Worm (Caenorhabditis elegans) whole organism, L4/young adult: ENCODE results near the gene ins-1.
A peak's percentile ranks its signal among the peaks of the same experiment; 100 is the strongest.

ENCODE experiments used
- W03F9.2 ChIP-seq: fragments of 150-350 bp; optimal IDR thresholded peaks from 2 replicates; lab custom pipeline; 2014; ENCODE audit warnings: missing biosample characterization, missing genetic modification characterization
- dao-5 ChIP-seq: sonication (generic microtip); optimal IDR thresholded peaks from 2 replicates; lab custom pipeline; 2016; ENCODE audit warnings: missing genotype, missing genetic modification characterization, moderate library complexity, missing compliant biosample characterization
- him-1 ChIP-seq: sonication (generic microtip); optimal IDR thresholded peaks from 2 replicates; lab custom pipeline; 2016; ENCODE audit warnings: missing genotype, missing genetic modification reagents, missing genetic modification characterization, missing compliant biosample characterization

The ins-1 gene

DNA sequence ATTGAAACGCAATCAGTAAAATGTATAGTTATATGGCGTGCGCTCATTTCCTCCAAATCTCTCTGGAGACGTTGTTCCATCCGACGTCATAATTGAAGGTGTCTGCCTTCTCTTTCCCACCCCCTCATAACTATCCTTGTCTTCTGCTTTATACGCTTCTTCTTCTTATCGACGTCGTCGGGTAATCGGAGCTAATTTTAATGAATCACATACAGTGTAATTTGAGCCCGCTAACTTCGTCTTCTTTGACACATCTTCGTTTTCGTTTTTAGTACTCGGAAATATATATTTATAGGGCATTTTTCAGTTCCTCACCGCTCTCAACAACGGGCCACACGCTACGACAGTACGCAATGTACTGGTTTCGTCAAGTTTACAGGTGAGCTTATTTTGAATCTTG, at the start of gene ins-1:
ins-1 (plus strand) TSS at position 301 of the 400 bp plus-strand sequence.
- TF ChIP-seq dao-5 = no peak
- TF ChIP-seq W03F9.2 = no peak
- TF ChIP-seq him-1 (tag; lab: Kevin White, UChicago) = no peak

DNA sequence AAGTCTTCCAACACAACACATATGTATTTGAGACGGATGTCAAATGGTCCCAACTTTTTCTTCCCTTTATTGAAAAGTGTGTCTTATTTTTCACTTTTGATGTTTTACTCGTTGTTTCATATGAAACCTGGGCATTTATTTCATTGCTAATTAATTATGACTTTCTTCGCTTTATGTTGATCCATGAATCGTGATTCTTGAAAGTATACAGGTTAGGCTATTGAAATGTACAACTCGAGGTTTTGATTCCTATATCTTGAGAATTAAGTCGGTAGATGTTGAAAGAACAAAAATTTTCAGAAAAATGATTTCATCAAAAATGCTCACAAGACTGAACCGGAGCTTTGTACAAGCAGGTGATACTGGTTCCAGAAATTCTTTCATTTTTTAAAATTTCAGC, 49.4 kb upstream of the ins-1 start, which contains the start of gene nfu-1:
nfu-1 (plus strand) TSS at position 301 of the 400 bp plus-strand sequence.
- no peak for TF ChIP-seq him-1 (tag; lab: Kevin White, UChicago)
- no peak for TF ChIP-seq dao-5
- TF ChIP-seq W03F9.2 = no peak

ce11 chrIV:10388263-10388662, 48.2 kb upstream of the ins-1 start, which contains the start of gene R10H10.3:
Gene R10H10.3 (plus strand): TSS chrIV:10388505.
- TF ChIP-seq W03F9.2 (no peak), him-1 (tag; lab: Kevin White, UChicago) (no peak), dao-5 (no peak)

ce11 chrIV:10391827-10392226, 44.7 kb upstream of the ins-1 start, which contains the start of gene spe-26:
Gene spe-26 (minus strand): TSS chrIV:10391927.
- no peak for TF ChIP-seq W03F9.2

- no peak for TF ChIP-seq him-1 (tag; lab: Kevin White, UChicago)
- TF ChIP-seq dao-5 = no peak
- no peak for TF ChIP-seq W03F9.2
Observed at ce11 chrIV:10394858-10395257, 41.6 kb upstream of the ins-1 start, which contains the start of gene R10H10.4. Gene R10H10.4 (minus strand): TSS chrIV:10394958.

DNA sequence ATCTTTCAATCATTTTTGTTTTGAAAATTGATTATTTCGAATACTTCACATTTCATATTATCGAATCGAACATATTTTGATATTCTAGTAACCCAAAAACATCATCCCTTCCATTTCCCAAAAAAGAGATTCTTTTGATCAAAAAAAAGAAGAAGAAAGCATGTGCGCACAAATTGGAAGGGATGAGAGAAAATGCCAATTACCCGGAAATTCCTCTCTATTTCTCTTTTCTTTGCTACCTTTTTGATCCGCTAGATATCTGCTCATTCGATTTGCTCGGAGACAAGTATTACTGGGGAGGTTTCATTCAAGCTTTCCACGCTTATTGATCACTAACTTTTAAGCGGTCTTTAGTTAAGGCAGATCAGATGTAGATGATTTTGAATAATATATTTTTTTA, 39.7 kb upstream of the ins-1 start:
- no peak for TF ChIP-seq dao-5
- TF ChIP-seq W03F9.2 = no peak
- TF ChIP-seq him-1 (tag; lab: Kevin White, UChicago) = peak; percentile 1

ce11 chrIV:10398244-10398643, 38.3 kb upstream of the ins-1 start:
- TF ChIP-seq dao-5 = no peak
- no peak for TF ChIP-seq him-1 (tag; lab: Kevin White, UChicago)
- no peak for TF ChIP-seq W03F9.2

DNA sequence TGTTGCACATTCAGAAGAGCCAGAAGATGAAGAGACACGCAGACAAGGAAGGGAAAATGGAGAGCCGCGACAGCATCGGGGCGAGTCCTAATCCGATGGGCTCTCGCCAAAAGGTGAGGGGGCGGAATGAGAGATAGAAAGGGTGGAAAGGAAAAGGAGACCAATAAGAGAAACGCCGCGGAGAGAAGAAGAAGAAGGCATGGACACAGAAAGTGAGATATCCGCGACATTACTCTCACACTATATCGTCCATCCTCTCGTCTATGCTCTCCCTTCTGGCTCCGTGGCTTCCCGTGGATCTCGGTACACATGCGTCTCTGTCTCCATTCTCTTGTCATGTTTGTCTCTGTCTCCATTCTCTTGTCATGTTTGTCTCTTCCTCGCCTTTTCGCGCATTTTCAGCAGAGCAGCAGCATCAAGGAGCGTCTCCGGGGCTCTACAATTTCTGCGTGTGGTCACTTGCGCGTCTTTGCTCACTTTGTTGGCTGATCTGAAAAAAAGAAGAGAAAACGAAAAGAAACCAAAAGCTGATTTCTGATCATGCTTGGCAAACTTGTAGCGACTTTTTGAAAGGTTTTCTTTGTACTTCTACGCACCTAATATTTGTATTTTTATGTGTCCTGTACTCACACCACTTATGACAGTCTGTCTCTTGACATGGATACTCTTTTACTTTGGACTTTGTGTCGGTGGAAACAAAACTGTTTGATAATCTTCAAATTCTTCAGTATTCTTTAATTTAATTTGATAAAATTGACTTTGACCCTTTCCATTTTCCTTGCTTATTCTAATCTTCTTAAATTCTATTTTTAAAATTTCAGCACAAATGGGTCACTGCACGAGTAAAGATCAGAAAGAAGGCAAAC, 33.1 kb upstream of the ins-1 start, which contains the start of gene gpa-7:
gpa-7 (plus strand) TSS at position 816 of the 866 bp plus-strand sequence.
- TF ChIP-seq him-1 (tag; lab: Kevin White, UChicago) = peak; percentile 80
- TF ChIP-seq W03F9.2 = no peak
- no peak for TF ChIP-seq dao-5

DNA sequence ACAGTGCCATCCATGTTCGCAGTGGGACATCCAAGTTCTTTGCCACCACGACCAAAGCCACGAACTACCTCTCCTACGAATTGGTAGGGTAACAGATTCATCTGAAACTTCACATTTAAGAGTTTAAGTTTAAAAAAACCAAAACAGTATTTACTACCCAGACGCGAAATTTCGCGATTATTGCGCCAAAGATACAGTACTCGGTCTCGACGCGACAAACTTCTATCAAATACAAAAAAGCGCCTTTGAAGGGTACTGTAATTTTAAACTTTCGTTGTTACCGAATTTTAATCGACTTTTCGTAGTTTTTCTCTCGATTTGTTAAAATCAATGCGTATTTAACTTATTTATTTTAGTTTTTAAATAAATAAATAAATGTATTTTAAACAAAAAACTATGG, 27.1 kb upstream of the ins-1 start, which contains the start of gene rfk-1:
rfk-1 (minus strand) TSS at position 101 of the 400 bp plus-strand sequence.
- TF ChIP-seq him-1 (tag; lab: Kevin White, UChicago) (no peak), dao-5 (no peak), W03F9.2 (no peak)

ce11 chrIV:10413828-10414227, 22.7 kb upstream of the ins-1 start, which contains the start of gene R10H10.7:
Gene R10H10.7 (minus strand): TSS chrIV:10413928.
- TF ChIP-seq W03F9.2 = no peak
- no peak for TF ChIP-seq him-1 (tag; lab: Kevin White, UChicago)
- no peak for TF ChIP-seq dao-5

ce11 chrIV:10417781-10418180, 18.7 kb upstream of the ins-1 start, which contains the start of gene F13B12.6:
Gene F13B12.6 (minus strand): TSS chrIV:10417881.
- TF ChIP-seq him-1 (tag; lab: Kevin White, UChicago) (no peak), dao-5 (no peak), W03F9.2 (no peak)

DNA sequence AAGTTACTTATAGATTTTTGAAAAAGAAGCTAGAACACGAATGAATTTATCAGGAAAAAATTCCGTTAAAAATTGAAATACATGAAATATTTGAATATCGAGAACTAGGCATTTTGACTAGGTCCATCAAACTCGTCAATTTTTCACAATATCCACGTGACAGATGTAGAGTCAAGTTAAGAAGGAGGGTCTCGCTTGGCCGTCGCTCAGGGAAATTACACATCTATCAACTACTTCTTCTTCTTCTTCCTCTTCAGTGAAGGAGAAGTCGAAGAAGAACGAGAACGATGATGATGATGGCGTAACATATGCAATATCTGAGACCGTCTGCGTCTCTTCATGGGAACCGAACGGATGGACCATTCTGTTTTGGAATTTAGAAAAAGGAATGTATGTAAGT, 16.6 kb upstream of the ins-1 start:
- no peak for TF ChIP-seq dao-5
- no peak for TF ChIP-seq him-1 (tag; lab: Kevin White, UChicago)
- no peak for TF ChIP-seq W03F9.2

DNA sequence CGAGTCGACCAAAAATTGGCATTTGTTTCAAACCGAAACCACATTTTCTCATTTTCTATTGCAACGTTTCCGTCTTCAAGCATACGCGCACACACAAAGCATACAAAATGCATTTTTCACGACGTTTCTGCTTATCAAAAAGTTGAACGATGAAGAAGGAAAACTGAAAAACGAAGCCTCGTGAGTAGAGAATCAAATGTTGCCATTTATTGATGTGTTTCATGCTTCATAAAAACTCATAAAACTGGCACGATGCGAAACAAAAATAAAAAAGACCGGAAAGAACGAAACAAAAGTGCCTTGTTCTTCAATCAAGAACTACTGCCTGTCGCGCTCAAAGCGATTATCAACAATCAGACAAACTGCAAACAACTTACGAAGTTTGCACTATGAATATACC, 16.1 kb upstream of the ins-1 start:
- TF ChIP-seq dao-5 (no peak), him-1 (tag; lab: Kevin White, UChicago) (no peak), W03F9.2 (no peak)

DNA sequence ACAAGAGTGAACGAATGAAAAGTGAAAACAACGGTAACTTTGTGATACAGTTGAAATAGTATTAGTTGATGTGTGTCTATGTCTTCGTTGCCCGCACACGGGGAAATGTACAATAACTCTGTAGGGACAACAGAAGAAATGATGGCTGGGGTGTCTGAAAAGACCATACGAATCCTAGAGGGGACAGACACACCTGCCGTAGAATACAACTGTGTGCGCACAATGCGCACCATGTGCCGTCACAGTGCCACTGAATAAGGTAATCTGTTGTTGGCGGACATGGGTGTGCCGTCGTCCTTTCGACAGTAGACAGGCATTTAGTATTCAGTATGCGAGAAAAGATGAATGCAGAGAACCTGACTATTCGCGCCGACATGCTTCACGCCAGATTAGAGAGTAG, 15.2 kb upstream of the ins-1 start:
- no peak for TF ChIP-seq dao-5
- TF ChIP-seq W03F9.2 = no peak
- no peak for TF ChIP-seq him-1 (tag; lab: Kevin White, UChicago)

DNA sequence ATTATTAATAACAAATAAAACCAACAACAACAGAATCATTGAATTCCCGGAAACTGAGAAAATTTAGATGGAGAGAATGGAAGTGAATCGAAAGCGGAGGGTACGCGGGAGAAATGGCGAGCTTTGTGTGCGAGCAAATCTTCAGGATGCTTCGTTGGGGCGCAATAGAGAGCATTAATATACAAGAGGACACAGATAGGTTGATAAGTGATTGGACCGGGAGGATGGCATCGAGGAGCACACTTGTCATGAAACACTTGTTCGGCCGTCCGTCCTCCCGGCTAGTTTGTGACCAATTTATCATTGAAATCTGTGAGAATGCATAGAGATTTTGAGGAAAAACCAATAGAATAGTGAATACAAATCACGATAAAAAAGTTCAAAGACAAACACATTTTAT, 14.3 kb upstream of the ins-1 start:
- TF ChIP-seq W03F9.2 = no peak
- no peak for TF ChIP-seq him-1 (tag; lab: Kevin White, UChicago)
- TF ChIP-seq dao-5 = no peak
